Worm (Caenorhabditis elegans): Measurements from ENCODE around the gene Y46D2A.1.

- TF ChIP-seq flt-1 (GFP tag; IDR thresholded peaks at IDR 0.05) (no peak), ref-1 (GFP tag; conservative IDR thresholded peaks at IDR 0.05) (no peak), klf-2 (GFP tag; conservative IDR thresholded peaks at IDR 0.05) (no peak), cog-1 (tag; optimal IDR thresholded peaks at IDR 0.05) (no peak), ztf-29 (GFP tag; IDR thresholded peaks at IDR 0.05) (no peak)
Measured at ce11 chrII:3287073-3287472, 35.3 kb upstream of the Y46D2A.1 start, which contains the start of gene sri-63.

Data from whole organism, midembryonic.